Fruit fly (Drosophila melanogaster): ENCODE results near the gene CG3285.

DNA sequence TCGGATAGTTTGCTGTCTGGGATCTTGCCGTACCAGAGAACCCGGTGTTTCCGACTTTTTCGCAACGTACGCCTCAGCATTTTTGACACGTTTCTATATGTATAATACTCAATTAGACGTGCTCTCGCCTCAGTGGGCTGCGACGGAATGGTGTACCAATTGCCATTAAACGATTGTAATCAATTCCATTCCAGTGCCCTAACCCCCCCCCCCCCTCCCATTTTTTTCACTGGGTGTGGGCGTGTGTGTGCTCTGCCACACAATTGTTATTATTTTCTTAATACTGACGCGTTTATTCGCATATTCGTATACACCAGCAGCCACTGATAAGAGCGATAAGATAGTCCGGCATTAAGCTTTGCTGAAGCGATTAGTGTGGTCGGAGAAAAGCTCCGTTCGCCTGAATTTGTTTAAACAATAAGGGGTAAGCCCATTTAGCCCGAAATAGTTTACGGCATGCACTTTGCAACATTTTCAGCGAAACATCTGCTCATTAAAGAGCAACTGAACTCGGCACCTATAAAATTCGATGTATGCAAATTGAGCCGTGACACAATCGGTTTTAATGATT lies 38.4 kb downstream of the CG3285 start:
- TF ChIP-seq Drgx (GFP tag; IDR thresholded peaks at IDR 0.05) (no peak), fd96Cb (tag; optimal IDR thresholded peaks at IDR 0.05) (no peak), vnd (GFP tag; IDR thresholded peaks at IDR 0.05; ENCODE audit: partially characterized antibody) (no peak), pnt (GFP tag; optimal IDR thresholded peaks at IDR 0.05) (no peak), CG14014 (GFP tag; IDR thresholded peaks at IDR 0.05) (no peak), aop (GFP tag; IDR thresholded peaks at IDR 0.05) (no peak), CG14667 (GFP tag; IDR thresholded peaks at IDR 0.05) (no peak), CG34376 (GFP tag; optimal IDR thresholded peaks at IDR 0.05) (peak; percentile 81), fd64A (GFP tag; optimal IDR thresholded peaks at IDR 0.05) (no peak), CG5245 (GFP tag; optimal IDR thresholded peaks at IDR 0.05) (no peak), Side (GFP tag; optimal IDR thresholded peaks at IDR 0.05) (no peak)

Measured in whole organism, embryonic.